Worm (Caenorhabditis elegans) whole organism, young adult: Measurements from ENCODE around the gene npax-4.
A peak's percentile ranks its signal among the peaks of the same experiment; 100 is the strongest.

Source experiments
- B0019.2 ChIP-seq: fragments of 200-800 bp; sonication (Bioruptor generic); conservative IDR thresholded peaks from 2 replicates; pipeline ENCODE4 v1.3.6; 2022; ENCODE audit warnings: missing genetic modification reagents, missing genetic modification characterization, missing compliant biosample characterization
- C06A6.2 ChIP-seq: fragments of 200-800 bp; sonication (Bioruptor generic); conservative IDR thresholded peaks from 2 replicates; pipeline ENCODE4 v1.3.6; 2022; ENCODE audit warnings: missing genetic modification characterization, missing compliant biosample characterization
- D2030.7 ChIP-seq: fragments of 200-800 bp; sonication (Bioruptor generic); IDR thresholded peaks from 2 replicates; pipeline ENCODE4 v1.3.6; 2022; ENCODE audit warnings: missing genetic modification reagents, missing genetic modification characterization, missing compliant biosample characterization
- F10E7.11 ChIP-seq: sonication (generic microtip); optimal IDR thresholded peaks from 2 replicates; lab custom pipeline; 2017; ENCODE audit warnings: mild to moderate bottlenecking, missing genetic modification characterization, moderate library complexity, missing compliant biosample characterization
- F37B4.10 ChIP-seq: fragments of 200-800 bp; sonication (Bioruptor generic); IDR thresholded peaks from 2 replicates; pipeline ENCODE4 v1.3.6; 2022; ENCODE audit warnings: missing genetic modification characterization, missing compliant biosample characterization
- F52B5.7 ChIP-seq: sonication (generic microtip); optimal IDR thresholded peaks from 2 replicates; lab custom pipeline; 2016; ENCODE audit warnings: mild to moderate bottlenecking, missing genetic modification characterization, missing compliant biosample characterization
- Y79H2A.3 ChIP-seq: fragments of 200-800 bp; sonication (Bioruptor generic); conservative IDR thresholded peaks from 2 replicates; pipeline ENCODE4 v1.3.6; 2022; ENCODE audit warnings: missing genetic modification reagents, missing genetic modification characterization, missing compliant biosample characterization
- Y95B8A.8 ChIP-seq: fragments of 200-800 bp; sonication (Bioruptor generic); IDR thresholded peaks from 2 replicates; pipeline ENCODE4 v1.3.6; 2022; ENCODE audit warnings: missing genetic modification reagents, missing genetic modification characterization, missing compliant biosample characterization
- ama-1 ChIP-seq, 3 experiments: fragments of 150-350 bp in 1 of 3; sonication (generic microtip) in 2 of 3; optimal IDR thresholded peaks; 2 replicates each; lab custom pipeline; 2014 to 2018; ENCODE audit warnings: missing biosample characterization in 2 of 3, missing genetic modification characterization in 2 of 3, missing genetic modification reagents in 2 of 3
- aptf-2 ChIP-seq: fragments of 200-800 bp; sonication (Bioruptor generic); conservative IDR thresholded peaks from 2 replicates; pipeline ENCODE4 v1.3.6; 2022; ENCODE audit warnings: missing genetic modification reagents, missing genetic modification characterization, missing compliant biosample characterization
- atf-7 ChIP-seq: sonication (generic microtip); optimal IDR thresholded peaks from 2 replicates; lab custom pipeline; 2017; ENCODE audit warnings: mild to moderate bottlenecking, missing genetic modification characterization, missing compliant biosample characterization
- athp-1 ChIP-seq: sonication (generic microtip); optimal IDR thresholded peaks from 2 replicates; lab custom pipeline; 2017; ENCODE audit warnings: mild to moderate bottlenecking, missing genetic modification characterization, missing compliant biosample characterization
- cebp-2 ChIP-seq: fragments of 200-800 bp; sonication (Bioruptor generic); IDR thresholded peaks from 2 replicates; pipeline ENCODE4 v1.3.6; 2022; ENCODE audit warnings: missing genetic modification characterization, missing compliant biosample characterization
- ceh-40 ChIP-seq: fragments of 200-800 bp; sonication (Bioruptor generic); IDR thresholded peaks from 2 replicates; pipeline ENCODE4 v1.3.6; 2022; ENCODE audit warnings: missing genetic modification characterization, missing compliant biosample characterization
- ceh-58 ChIP-seq: fragments of 200-800 bp; sonication (Bioruptor generic); IDR thresholded peaks from 2 replicates; pipeline ENCODE4 v1.3.6; 2022; ENCODE audit warnings: missing genetic modification characterization, missing compliant biosample characterization
- egl-44 ChIP-seq: fragments of 200-800 bp; sonication (Bioruptor generic); IDR thresholded peaks from 2 replicates; pipeline ENCODE4 v1.3.6; 2022; ENCODE audit warnings: missing genetic modification reagents, missing genetic modification characterization, missing compliant biosample characterization
- ets-4 ChIP-seq: fragments of 200-800 bp; sonication (Bioruptor generic); optimal IDR thresholded peaks from 2 replicates; lab custom pipeline; 2018; ENCODE audit warnings: mild to moderate bottlenecking, missing genetic modification characterization, missing compliant biosample characterization
- him-1 ChIP-seq: sonication (generic microtip); optimal IDR thresholded peaks from 2 replicates; lab custom pipeline; 2016; ENCODE audit warnings: missing genotype, missing genetic modification reagents, missing genetic modification characterization, missing compliant biosample characterization
- hlh-12 ChIP-seq: sonication (generic microtip); optimal IDR thresholded peaks from 2 replicates; lab custom pipeline; 2016; ENCODE audit warnings: missing genetic modification characterization, missing compliant biosample characterization
- hmg-1.2 ChIP-seq: fragments of 200-800 bp; sonication (Bioruptor generic); IDR thresholded peaks from 2 replicates; pipeline ENCODE4 v1.3.6; 2022; ENCODE audit warnings: missing genetic modification reagents, missing genetic modification characterization, missing compliant biosample characterization
- hrde-1 ChIP-seq: sonication (generic microtip); optimal IDR thresholded peaks from 2 replicates; lab custom pipeline; 2016; ENCODE audit warnings: missing genetic modification characterization, mild to moderate bottlenecking, missing compliant biosample characterization, moderate library complexity, missing genotype, missing genetic modification reagents, borderline replicate concordance
- lag-1 ChIP-seq: fragments of 200-800 bp; sonication (Bioruptor generic); IDR thresholded peaks from 2 replicates; pipeline ENCODE4 v1.3.6; 2022; ENCODE audit warnings: missing genetic modification reagents, missing genetic modification characterization, missing compliant biosample characterization
- lin-26 ChIP-seq: fragments of 200-800 bp; sonication (Bioruptor generic); IDR thresholded peaks from 2 replicates; pipeline ENCODE4 v1.3.6; 2022; ENCODE audit warnings: missing genetic modification reagents, missing genetic modification characterization, missing compliant biosample characterization
- lsl-1 ChIP-seq: fragments of 200-800 bp; sonication (Bioruptor generic); optimal IDR thresholded peaks from 2 replicates; lab custom pipeline; 2018; ENCODE audit warnings: mild to moderate bottlenecking, missing genetic modification characterization, moderate library complexity, missing compliant biosample characterization
- mxl-1 ChIP-seq: sonication (generic microtip); optimal IDR thresholded peaks from 2 replicates; lab custom pipeline; 2016; ENCODE audit warnings: missing genetic modification characterization, missing compliant biosample characterization
- pbrm-1 ChIP-seq: fragments of 200-800 bp; sonication (Bioruptor generic); IDR thresholded peaks from 2 replicates; pipeline ENCODE4 v1.3.6; 2022; ENCODE audit warnings: missing genetic modification reagents, missing genetic modification characterization, missing compliant biosample characterization
- snpc-3.4 ChIP-seq: sonication (generic microtip); optimal IDR thresholded peaks from 2 replicates; lab custom pipeline; 2017; ENCODE audit warnings: missing genetic modification characterization, mild to moderate bottlenecking, missing compliant biosample characterization, antibody characterized with exemption, moderate library complexity, missing genotype, missing genetic modification reagents
- somi-1 ChIP-seq: fragments of 200-800 bp; sonication (Bioruptor generic); optimal IDR thresholded peaks from 2 replicates; lab custom pipeline; 2018; ENCODE audit warnings: mild to moderate bottlenecking, missing genetic modification characterization, missing compliant biosample characterization
- tbx-9 ChIP-seq: sonication (generic microtip); optimal IDR thresholded peaks from 2 replicates; lab custom pipeline; 2016; ENCODE audit warnings: borderline replicate concordance, missing genetic modification characterization, inconsistent platforms, missing compliant biosample characterization

npax-4 gene

DNA sequence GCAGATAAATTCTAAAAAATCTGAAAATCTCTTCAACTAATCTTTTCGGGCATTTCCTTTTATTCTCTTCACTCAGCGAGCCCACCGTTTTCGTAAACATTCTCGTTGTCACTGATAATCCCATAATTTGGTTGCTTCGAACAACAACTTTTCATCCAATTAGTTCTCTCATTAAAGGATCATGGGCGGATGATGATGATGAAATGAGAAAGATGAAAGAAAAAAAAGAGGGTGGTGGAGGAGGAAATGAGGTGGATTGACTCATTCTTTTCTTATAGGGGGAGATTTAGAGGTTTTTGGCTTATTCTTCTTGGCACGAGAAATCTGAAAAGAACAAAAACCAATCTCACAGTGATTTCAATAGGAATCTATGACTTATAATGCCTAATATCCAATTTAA is 41.5 kb upstream of the npax-4 start:
- no peak for TF ChIP-seq somi-1 (GFP tag; lab: Kevin White, UChicago)
- TF ChIP-seq athp-1 = no peak
- TF ChIP-seq, all 124 proteins: peak for 0

DNA sequence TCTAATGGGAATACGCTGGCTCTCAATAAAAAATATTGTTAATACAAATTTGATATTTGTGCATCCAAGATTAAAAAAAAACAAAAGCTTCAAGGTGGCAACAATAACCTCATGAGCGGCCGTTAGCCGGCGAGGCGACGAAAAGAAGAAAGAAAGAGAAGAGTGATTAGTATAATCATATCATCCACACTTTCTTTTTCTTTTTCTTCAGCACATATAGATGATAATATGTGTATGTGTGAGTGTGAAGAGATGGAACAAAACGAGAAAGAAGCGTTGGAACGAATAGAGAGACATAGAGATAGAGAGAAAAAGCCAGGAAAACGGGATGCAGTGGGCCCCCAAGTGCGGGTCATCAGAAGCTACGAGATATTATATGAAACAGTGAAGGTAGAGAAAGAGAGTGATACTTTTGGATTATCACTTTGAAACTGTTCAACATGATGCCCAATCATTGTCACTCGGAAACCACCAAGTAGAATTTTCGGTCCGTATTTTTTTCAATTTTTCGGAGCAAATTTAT is 40.6 kb upstream of the npax-4 start:
- TF ChIP-seq hmg-1.2 (peak; percentile 20; the same call in 1 of the 2 replicates), F52B5.7 (no peak)
- TF ChIP-seq, all 124 proteins: peak for 1

- no peak for TF ChIP-seq snpc-3.4
- TF ChIP-seq tbx-9 (tag; lab: Kevin White, UChicago) = no peak
- no peak for TF ChIP-seq F37B4.10 (GFP tag; lab: Robert Waterston, UW)
- no peak for TF ChIP-seq hmg-1.2
- no peak for TF ChIP-seq ama-1 (optimal IDR thresholded peaks at IDR 0.05; lab: Kevin White, UChicago)
- no peak for TF ChIP-seq ama-1 (GFP tag; optimal IDR thresholded peaks at IDR 0.05; lab: Kevin White, UChicago)
- no peak for TF ChIP-seq cebp-2 (GFP tag; lab: Robert Waterston, UW)
- TF ChIP-seq pbrm-1 (GFP tag; lab: Robert Waterston, UW) = no peak
- TF ChIP-seq lag-1 = no peak
- TF ChIP-seq ets-4 (GFP tag; lab: Kevin White, UChicago) = no peak
These were observed 39.1 kb upstream of the npax-4 start, which contains the start of gene rap-1 for ce11 chrIV:8918790-8919189. Gene rap-1, minus strand, starts transcription at chrIV:8918890.

DNA sequence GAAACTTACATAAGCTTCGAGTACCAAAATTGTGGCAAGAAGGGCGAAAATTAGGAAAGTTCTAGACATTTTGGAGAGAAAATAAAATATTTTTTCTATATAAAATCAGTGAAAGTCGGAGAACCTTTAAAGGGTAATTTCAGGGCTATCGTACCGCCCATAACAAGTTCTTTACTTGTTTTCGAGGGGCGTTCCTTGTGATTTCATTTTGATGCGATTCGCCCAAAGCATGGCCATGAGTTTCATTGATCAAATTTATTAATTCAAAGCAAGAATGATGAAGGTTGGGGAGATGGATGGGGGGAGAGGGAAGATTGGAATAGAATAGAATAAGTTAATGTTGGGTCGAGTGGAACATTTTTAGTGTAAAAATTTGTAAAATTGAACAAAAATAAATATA is 36.3 kb upstream of the npax-4 start, which contains the start of gene C27B7.9:
TSS of gene C27B7.9 (minus strand) at position 101 of the 400 bp plus-strand sequence.
- TF ChIP-seq Y79H2A.3 (GFP tag; lab: Robert Waterston, UW) (no peak), ceh-58 (GFP tag; lab: Robert Waterston, UW) (0 out of 2 replicates have a peak, but pooled peaks have one; percentile 31)
- TF ChIP-seq, all 124 proteins: peak for 1

- TF ChIP-seq aptf-2 (GFP tag; lab: Robert Waterston, UW) (no peak), atf-7 (tag; lab: Kevin White, UChicago) (peak; percentile 88), Y95B8A.8 (GFP tag; lab: Robert Waterston, UW) (no peak), hlh-12 (tag; lab: Kevin White, UChicago) (no peak)
These were observed 34.5 kb upstream of the npax-4 start for ce11 chrIV:8914187-8914586.

ce11 chrIV:8906743-8907142 is 27.0 kb upstream of the npax-4 start, which contains the start of gene C27B7.7:
Gene C27B7.7, plus strand, starts transcription at chrIV:8907043.
- no peak for TF ChIP-seq F10E7.11 (tag; lab: Kevin White, UChicago)
- TF ChIP-seq D2030.7 (GFP tag; lab: Robert Waterston, UW) = no peak
- no peak for TF ChIP-seq egl-44
- no peak for TF ChIP-seq lsl-1 (GFP tag; lab: Kevin White, UChicago)
- no peak for TF ChIP-seq B0019.2 (GFP tag; lab: Robert Waterston, UW)
- TF ChIP-seq ama-1 (optimal IDR thresholded peaks at IDR 0.05; lab: Kevin White, UChicago) = no peak
- no peak for TF ChIP-seq ama-1 (GFP tag; optimal IDR thresholded peaks at IDR 0.05; lab: Kevin White, UChicago)
- TF ChIP-seq tbx-9 (tag; lab: Kevin White, UChicago) = no peak
- no peak for TF ChIP-seq mxl-1 (tag; lab: Kevin White, UChicago)
- no peak for TF ChIP-seq hrde-1 (tag; lab: Kevin White, UChicago)
- no peak for TF ChIP-seq C06A6.2 (GFP tag; lab: Robert Waterston, UW)
- TF ChIP-seq lin-26 (GFP tag; lab: Robert Waterston, UW) = no peak
- no peak for TF ChIP-seq him-1 (tag; lab: Kevin White, UChicago)
- no peak for TF ChIP-seq ceh-40 (GFP tag; lab: Robert Waterston, UW)
